Worm (Caenorhabditis elegans) whole organism, midembryonic: Measurements from ENCODE around the gene C49F8.1.

Experiments used
- cog-1 ChIP-seq: sonication (generic microtip); optimal IDR thresholded peaks from 2 replicates; lab custom pipeline; 2016; ENCODE audit warnings: missing genetic modification characterization, missing compliant biosample characterization
- flt-1 ChIP-seq: fragments of 200-800 bp; sonication (Bioruptor generic); IDR thresholded peaks from 2 replicates; pipeline ENCODE4 v1.3.6; 2022; ENCODE audit warnings: missing genetic modification characterization, missing compliant biosample characterization
- klf-2 ChIP-seq: fragments of 200-800 bp; sonication (Bioruptor generic); conservative IDR thresholded peaks from 2 replicates; pipeline ENCODE4 v1.3.6; 2022; ENCODE audit warnings: missing genetic modification reagents, missing genetic modification characterization, missing compliant biosample characterization
- med-1 ChIP-seq: sonication (generic microtip); optimal IDR thresholded peaks from 2 replicates; lab custom pipeline; 2017; ENCODE audit warnings: missing genetic modification characterization, mild to moderate bottlenecking, missing compliant biosample characterization, antibody characterized with exemption, missing genetic modification reagents; ENCODE audit not compliant: insufficient read depth
- ref-1 ChIP-seq: fragments of 200-800 bp; sonication (Bioruptor generic); conservative IDR thresholded peaks from 2 replicates; pipeline ENCODE4 v1.3.6; 2022; ENCODE audit warnings: missing genetic modification reagents, missing genetic modification characterization, missing compliant biosample characterization
- tab-1 ChIP-seq: fragments of 200-800 bp; sonication (Bioruptor generic); IDR thresholded peaks from 2 replicates; pipeline ENCODE4 v1.3.6; 2022; ENCODE audit warnings: missing genetic modification characterization, missing compliant biosample characterization
- ztf-23 ChIP-seq: fragments of 200-800 bp; sonication (Bioruptor generic); IDR thresholded peaks from 2 replicates; pipeline ENCODE4 v1.3.6; 2022; ENCODE audit warnings: missing genetic modification reagents, missing genetic modification characterization, missing compliant biosample characterization
- ztf-29 ChIP-seq: fragments of 200-800 bp; sonication (Bioruptor generic); IDR thresholded peaks from 2 replicates; pipeline ENCODE4 v1.3.6; 2022; ENCODE audit warnings: missing genetic modification reagents, missing genetic modification characterization, missing compliant biosample characterization

DNA sequence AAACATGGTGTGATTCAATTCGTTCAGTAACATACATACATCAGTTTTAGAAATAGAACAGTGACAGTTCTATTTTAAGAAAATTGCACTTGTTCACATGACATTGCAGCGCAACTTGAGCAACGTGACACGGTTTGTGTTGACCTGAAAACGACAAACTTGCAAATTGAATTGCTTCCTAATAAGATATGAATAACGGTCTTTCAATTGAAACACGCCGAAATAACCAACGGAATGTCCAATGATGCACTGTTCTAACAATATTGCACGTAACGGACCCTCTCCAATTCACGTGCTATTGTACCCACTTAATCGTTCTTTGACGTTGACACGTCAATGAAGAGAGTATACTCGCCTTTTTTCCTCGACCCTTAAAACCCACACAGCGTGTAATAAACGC, 5.0 kb downstream of the C49F8.1 start:
- TF ChIP-seq flt-1 (GFP tag; lab: Robert Waterston, UW) (no peak), med-1 (GFP tag; lab: Kevin White, UChicago) (no peak), klf-2 (GFP tag; lab: Robert Waterston, UW) (no peak), ztf-23 (no peak), ztf-29 (GFP tag; lab: Robert Waterston, UW) (no peak), ref-1 (no peak), cog-1 (tag; lab: Kevin White, UChicago) (no peak), tab-1 (GFP tag; lab: Robert Waterston, UW) (no peak)
